Fruit fly (Drosophila melanogaster): ENCODE measurements around the gene CG32119.
A peak's percentile ranks its signal among the peaks of the same experiment; 100 is the strongest.

CG32119 gene

dm6 chr3L:13236646-13237045 is 11.9 kb downstream of the CG32119 start (continued):
- TF ChIP-seq zen2 (GFP tag; IDR thresholded peaks at IDR 0.05; ENCODE audit: partially characterized antibody) (no peak), CG10274 (GFP tag; optimal IDR thresholded peaks at IDR 0.05) (peak; percentile 13), CG15696 (tag; optimal IDR thresholded peaks at IDR 0.05) (no peak), CG14014 (GFP tag; IDR thresholded peaks at IDR 0.05) (peak; percentile 63; the same call in 1 of the 2 replicates), CG10543 (GFP tag; optimal IDR thresholded peaks at IDR 0.05) (peak; percentile 38), Meics (GFP tag; optimal IDR thresholded peaks at IDR 0.05) (peak; percentile 65), CG15011 (GFP tag; optimal IDR thresholded peaks at IDR 0.05) (peak; percentile 61), Kr (GFP tag; optimal IDR thresholded peaks at IDR 0.05) (no peak), CG4328 (GFP tag; optimal IDR thresholded peaks at IDR 0.05) (no peak), CG6854 (GFP tag; optimal IDR thresholded peaks at IDR 0.05) (no peak), CG32772 (GFP tag; IDR thresholded peaks at IDR 0.05) (no peak), croc (GFP tag; conservative IDR thresholded peaks at IDR 0.05) (no peak), Ada2b (GFP tag; IDR thresholded peaks at IDR 0.05) (no peak), cas (GFP tag; IDR thresholded peaks at IDR 0.05) (no peak), so (GFP tag; IDR thresholded peaks at IDR 0.05) (peak; percentile 60; the same call in 1 of the 3 replicates), tio (GFP tag; optimal IDR thresholded peaks at IDR 0.05) (no peak), nau (GFP tag; optimal IDR thresholded peaks at IDR 0.05) (peak; percentile 45), CG6683 (GFP tag; optimal IDR thresholded peaks at IDR 0.05) (no peak), CG1233 (GFP tag; optimal IDR thresholded peaks at IDR 0.05) (peak; percentile 50), grau (tag; optimal IDR thresholded peaks at IDR 0.05) (no peak), CG10267 (tag; optimal IDR thresholded peaks at IDR 0.05) (no peak), Adf1 (GFP tag; IDR thresholded peaks at IDR 0.05) (0 out of 2 replicates have a peak, but pooled peaks have one; percentile 32), pum (GFP tag; optimal IDR thresholded peaks at IDR 0.05) (no peak), vvl (GFP tag; IDR thresholded peaks at IDR 0.05) (no peak; the same call in 1 of the 2 replicates), CG13775 (GFP tag; optimal IDR thresholded peaks at IDR 0.05) (peak; percentile 10), en (GFP tag; optimal IDR thresholded peaks at IDR 0.05) (no peak), CG9727 (GFP tag; optimal IDR thresholded peaks at IDR 0.05) (peak; percentile 36), Hr78 (GFP tag; optimal IDR thresholded peaks at IDR 0.05) (no peak), C15 (GFP tag; IDR thresholded peaks at IDR 0.05) (0 out of 3 replicates have a peak, but pooled peaks have one; percentile 56), onecut (GFP tag; IDR thresholded peaks at IDR 0.05) (no peak), Gsc (GFP tag; IDR thresholded peaks at IDR 0.05) (no peak), CG6272 (GFP tag; IDR thresholded peaks at IDR 0.05) (no peak), vfl (GFP tag; optimal IDR thresholded peaks at IDR 0.05) (no peak), CG17568 (GFP tag; optimal IDR thresholded peaks at IDR 0.05) (peak; percentile 53), Dip3 (GFP tag; optimal IDR thresholded peaks at IDR 0.05) (peak; percentile 34), Bgb (GFP tag; IDR thresholded peaks at IDR 0.05; ENCODE audit: partially characterized antibody) (no peak), ash1 (GFP tag; optimal IDR thresholded peaks at IDR 0.05) (no peak), CG12744 (GFP tag; optimal IDR thresholded peaks at IDR 0.05) (no peak), PHDP (tag; optimal IDR thresholded peaks at IDR 0.05) (peak; percentile 48), her (GFP tag; optimal IDR thresholded peaks at IDR 0.05) (no peak), Hmx (GFP tag; optimal IDR thresholded peaks at IDR 0.05) (no peak), CG3995 (GFP tag; optimal IDR thresholded peaks at IDR 0.05) (no peak), CG1603 (tag; optimal IDR thresholded peaks at IDR 0.05) (peak; percentile 48), wor (GFP tag; IDR thresholded peaks at IDR 0.05) (no peak), E2f1 (GFP tag; IDR thresholded peaks at IDR 0.05) (no peak), tap (tag; optimal IDR thresholded peaks at IDR 0.05) (no peak), Neu2 (GFP tag; optimal IDR thresholded peaks at IDR 0.05; ENCODE audit: borderline replicate concordance) (no peak), row (GFP tag; IDR thresholded peaks at IDR 0.05) (no peak), ara (GFP tag; IDR thresholded peaks at IDR 0.05) (0 out of 2 replicates have a peak, but pooled peaks have one; percentile 34), ftz-f1 (GFP tag; optimal IDR thresholded peaks at IDR 0.05) (no peak), Oli (tag; optimal IDR thresholded peaks at IDR 0.05) (no peak)

Measured in whole organism, embryonic.